Fruit fly (Drosophila melanogaster): Measurements from ENCODE around the gene mRpL24.

Gene mRpL24

DNA sequence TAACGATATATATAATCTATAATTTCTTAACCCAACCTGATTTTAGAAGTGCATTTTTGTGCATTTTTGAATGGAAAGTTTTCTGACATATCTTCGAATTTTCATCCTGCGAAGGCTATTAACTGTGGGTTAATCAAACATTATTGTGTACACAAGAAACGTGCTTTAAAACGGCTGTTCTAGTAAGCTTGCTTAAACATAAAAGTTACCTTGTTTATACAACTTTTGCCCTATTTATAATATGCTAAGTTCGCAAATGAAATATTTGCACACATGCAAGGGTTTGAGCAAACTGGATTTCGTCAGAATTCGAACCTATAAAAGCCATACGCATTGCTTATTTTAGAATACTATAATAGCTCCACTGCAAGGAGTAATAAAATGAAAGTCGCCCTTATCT, 8.1 kb downstream of the mRpL24 start, which contains the start of gene Sgs1:
Sgs1 (plus strand) TSS at position 350 of the 400 bp plus-strand sequence.
- TF ChIP-seq usp (GFP tag; optimal IDR thresholded peaks at IDR 0.05) (no peak), rgr (GFP tag; optimal IDR thresholded peaks at IDR 0.05) (peak; percentile 65), fru (GFP tag; optimal IDR thresholded peaks at IDR 0.05) (peak; percentile 57), foxo (GFP tag; optimal IDR thresholded peaks at IDR 0.05) (peak in 1 of 2 experiments; percentile 8), dsf (GFP tag; optimal IDR thresholded peaks at IDR 0.05; ENCODE audit: borderline replicate concordance) (no peak), OdsH (GFP tag; optimal IDR thresholded peaks at IDR 0.05) (peak; percentile 48), Hnf4 (GFP tag; optimal IDR thresholded peaks at IDR 0.05) (peak; percentile 28), Sp1 (GFP tag; optimal IDR thresholded peaks at IDR 0.05) (peak; percentile 22), psq (GFP tag; optimal IDR thresholded peaks at IDR 0.05) (peak; percentile 15), h (GFP tag; optimal IDR thresholded peaks at IDR 0.05) (peak; percentile 80), CrebA (GFP tag; optimal IDR thresholded peaks at IDR 0.05; ENCODE audit: borderline replicate concordance) (peak; percentile 2), brk (GFP tag; optimal IDR thresholded peaks at IDR 0.05) (peak; percentile 70), jim (GFP tag; optimal IDR thresholded peaks at IDR 0.05) (peak; percentile 5), Jra (GFP tag; optimal IDR thresholded peaks at IDR 0.05) (no peak), Hr83 (GFP tag; optimal IDR thresholded peaks at IDR 0.05; ENCODE audit: poor library complexity, severe bottlenecking) (peak; percentile 95), HLH106 (tag; optimal IDR thresholded peaks at IDR 0.05) (no peak)

DNA sequence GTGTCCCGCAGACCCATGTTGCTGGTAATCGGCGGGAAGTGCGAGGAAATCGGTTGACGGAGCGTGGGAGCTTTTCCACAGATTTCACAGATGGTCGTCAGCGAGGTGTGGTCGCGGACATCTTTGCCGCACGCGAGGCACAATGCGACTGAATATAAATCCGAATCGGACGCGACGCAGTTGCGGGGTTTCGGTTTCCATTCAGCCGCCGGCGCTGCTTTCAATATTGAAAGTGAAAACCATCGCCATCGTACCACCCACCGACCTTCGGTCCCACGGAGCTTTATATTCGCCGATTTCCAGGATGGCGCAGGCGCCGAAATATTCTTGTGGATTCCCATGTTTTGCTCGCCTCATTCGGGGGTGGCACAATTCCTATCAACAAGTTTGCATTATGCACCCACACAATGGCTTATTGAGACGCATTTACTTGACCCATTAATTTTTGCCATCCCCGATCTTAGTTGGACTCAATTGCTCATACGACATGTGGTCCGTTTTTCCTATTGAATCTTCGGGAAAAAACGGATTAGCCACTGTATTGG, 8.8 kb downstream of the mRpL24 start, which contains the start of gene hoe2:
hoe2 (minus strand) TSS at position 126 of the 545 bp plus-strand sequence.
- no peak for TF ChIP-seq Hnf4 (GFP tag; optimal IDR thresholded peaks at IDR 0.05)
- TF ChIP-seq dsf (GFP tag; optimal IDR thresholded peaks at IDR 0.05; ENCODE audit: borderline replicate concordance), result no peak
- TF ChIP-seq pan (optimal IDR thresholded peaks at IDR 0.05), result no peak
- TF ChIP-seq Vsx2 (GFP tag; optimal IDR thresholded peaks at IDR 0.05; ENCODE audit: partially characterized antibody), result no peak
- no peak for TF ChIP-seq CrebA (GFP tag; optimal IDR thresholded peaks at IDR 0.05; ENCODE audit: borderline replicate concordance)
- no peak for TF ChIP-seq usp (GFP tag; optimal IDR thresholded peaks at IDR 0.05)

DNA sequence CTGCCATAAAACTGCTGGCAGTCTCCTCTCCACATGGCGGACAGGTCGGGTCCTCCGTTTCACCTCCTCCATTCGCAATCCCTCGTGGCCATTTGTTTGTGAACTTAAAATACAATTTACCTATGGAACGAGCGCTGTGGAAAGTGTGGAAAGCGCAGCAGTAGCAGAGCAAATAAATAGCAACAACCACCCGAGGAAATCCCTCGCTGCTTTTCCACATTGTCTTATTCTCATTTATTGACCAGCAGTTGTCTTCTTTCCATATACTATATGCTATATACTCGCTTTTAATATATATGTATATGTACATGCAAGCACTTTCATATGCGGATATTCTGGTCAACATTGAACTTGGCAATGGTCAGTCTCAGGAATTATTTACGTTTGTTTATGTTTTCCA, 12.9 kb downstream of the mRpL24 start, which contains the start of gene hoe1:
hoe1 (minus strand) TSS at position 101 of the 400 bp plus-strand sequence.
- TF ChIP-seq GATAd (GFP tag; optimal IDR thresholded peaks at IDR 0.05) (no peak), Sp1 (GFP tag; optimal IDR thresholded peaks at IDR 0.05) (no peak), N (GFP tag; optimal IDR thresholded peaks at IDR 0.05) (no peak), rgr (GFP tag; optimal IDR thresholded peaks at IDR 0.05) (no peak), woc (GFP tag; optimal IDR thresholded peaks at IDR 0.05) (no peak), dl (GFP tag; optimal IDR thresholded peaks at IDR 0.05; ENCODE audit: insufficient read depth in 1 of 2, partially characterized antibody in 2 of 2) (no peak), Myc (optimal IDR thresholded peaks at IDR 0.05) (no peak), Rel (GFP tag; optimal IDR thresholded peaks at IDR 0.05) (no peak), Rel (tag; optimal IDR thresholded peaks at IDR 0.05) (no peak), lola (GFP tag; optimal IDR thresholded peaks at IDR 0.05) (no peak)

DNA sequence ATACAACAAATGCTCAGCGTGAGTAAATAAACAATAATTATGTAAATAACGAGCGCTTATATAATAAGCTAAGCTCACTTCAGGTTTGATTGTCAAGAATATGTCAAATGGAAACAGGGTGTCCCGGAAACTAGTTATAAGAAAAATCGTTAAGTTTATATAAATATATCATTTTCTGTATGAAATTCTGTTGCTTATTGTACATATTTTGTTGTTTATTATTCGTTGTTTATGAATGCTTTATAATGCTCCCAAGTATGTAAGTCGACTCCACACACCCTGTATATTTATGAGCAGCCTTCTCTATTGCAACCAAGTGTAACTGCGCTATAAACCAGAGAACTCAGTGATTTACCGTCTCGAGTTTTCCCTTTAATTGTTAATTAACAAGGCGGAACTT, 14.6 kb downstream of the mRpL24 start:
- TF ChIP-seq Abd-B (GFP tag; optimal IDR thresholded peaks at IDR 0.05) (no peak), Mio (GFP tag; optimal IDR thresholded peaks at IDR 0.05) (no peak), Dfd (GFP tag; optimal IDR thresholded peaks at IDR 0.05) (no peak), CrebA (GFP tag; optimal IDR thresholded peaks at IDR 0.05; ENCODE audit: borderline replicate concordance) (no peak), jim (GFP tag; optimal IDR thresholded peaks at IDR 0.05) (no peak), sage (GFP tag; optimal IDR thresholded peaks at IDR 0.05) (no peak), OdsH (GFP tag; optimal IDR thresholded peaks at IDR 0.05) (no peak), rgr (GFP tag; optimal IDR thresholded peaks at IDR 0.05) (no peak), fru (GFP tag; optimal IDR thresholded peaks at IDR 0.05) (no peak)

DNA sequence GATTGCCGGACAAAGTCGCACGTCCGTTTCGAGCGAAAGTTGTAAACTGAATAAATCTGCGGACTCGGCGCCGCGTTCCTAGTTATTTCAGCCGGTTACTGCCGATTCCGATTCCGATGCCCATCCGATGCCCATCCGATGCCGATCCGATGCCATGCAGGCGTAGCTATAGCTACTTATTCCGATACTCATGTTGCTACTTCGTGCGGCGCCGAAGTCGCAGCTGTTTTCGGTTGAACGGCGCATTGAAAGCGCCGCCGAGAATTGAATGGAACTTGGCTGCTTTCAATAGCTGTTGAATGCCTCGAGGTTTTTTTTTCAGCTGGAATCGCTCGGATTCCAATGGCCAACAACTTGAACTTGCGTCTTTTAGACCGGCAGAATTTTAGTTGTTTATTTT, 16.8 kb downstream of the mRpL24 start:
- TF ChIP-seq foxo (GFP tag; optimal IDR thresholded peaks at IDR 0.05) (no peak), rgr (GFP tag; optimal IDR thresholded peaks at IDR 0.05) (no peak), psq (GFP tag; optimal IDR thresholded peaks at IDR 0.05) (no peak), jim (GFP tag; optimal IDR thresholded peaks at IDR 0.05) (no peak), CG32264 (GFP tag; optimal IDR thresholded peaks at IDR 0.05) (no peak), OdsH (GFP tag; optimal IDR thresholded peaks at IDR 0.05) (no peak), Hr78 (GFP tag; optimal IDR thresholded peaks at IDR 0.05) (no peak), brk (GFP tag; optimal IDR thresholded peaks at IDR 0.05) (no peak), dsf (GFP tag; optimal IDR thresholded peaks at IDR 0.05; ENCODE audit: borderline replicate concordance) (no peak), Sp1 (GFP tag; optimal IDR thresholded peaks at IDR 0.05) (no peak), ey (GFP tag; optimal IDR thresholded peaks at IDR 0.05) (no peak), lola (GFP tag; optimal IDR thresholded peaks at IDR 0.05) (no peak), N (GFP tag; optimal IDR thresholded peaks at IDR 0.05) (no peak), tai (GFP tag; optimal IDR thresholded peaks at IDR 0.05) (no peak), Jra (GFP tag; optimal IDR thresholded peaks at IDR 0.05) (no peak), HLH106 (tag; optimal IDR thresholded peaks at IDR 0.05) (no peak)

Measured in whole organism, wandering third instar larva.